Fruit fly (Drosophila melanogaster) whole organism, pupa: ENCODE data around the gene Acp33A.

Experiments used
- CG12605 ChIP-seq: fragments of 200-800 bp; sonication (Bioruptor generic); IDR thresholded peaks from 2 replicates; pipeline ENCODE4 v1.3.6; 2022; ENCODE audit warnings: missing biosample characterization, missing genetic modification characterization
- CG13204 ChIP-seq: fragments of 200-800 bp; sonication (Bioruptor generic); optimal IDR thresholded peaks from 2 replicates; lab custom pipeline; 2018; ENCODE audit warnings: missing biosample characterization, mild to moderate bottlenecking, missing genetic modification characterization, moderate library complexity
- CG14655 ChIP-seq: fragments of 200-800 bp; sonication (Bioruptor generic); optimal IDR thresholded peaks from 3 replicates; lab custom pipeline; 2017; ENCODE audit warnings: mild to moderate bottlenecking, missing biosample characterization, missing genetic modification reagents, missing genetic modification characterization
- CG15710 ChIP-seq: fragments of 200-800 bp; sonication (Bioruptor generic); optimal IDR thresholded peaks from 2 replicates; lab custom pipeline; 2018; ENCODE audit warnings: missing biosample characterization, mild to moderate bottlenecking, missing genetic modification characterization, moderate library complexity
- CG32121 ChIP-seq: fragments of 200-800 bp; sonication (Bioruptor generic); IDR thresholded peaks from 2 replicates; pipeline ENCODE4 v1.3.6; 2022; ENCODE audit warnings: missing biosample characterization, missing genetic modification characterization
- CG34367 ChIP-seq: fragments of 200-800 bp; sonication (Bioruptor generic); optimal IDR thresholded peaks from 2 replicates; lab custom pipeline; 2018; ENCODE audit warnings: missing biosample characterization, mild to moderate bottlenecking, missing genetic modification characterization
- CG8159 ChIP-seq: fragments of 200-800 bp; sonication (Bioruptor generic); optimal IDR thresholded peaks from 3 replicates; lab custom pipeline; 2018; ENCODE audit warnings: missing biosample characterization, mild to moderate bottlenecking, missing genetic modification characterization, moderate library complexity
- D1 ChIP-seq: fragments of 200-800 bp; sonication (Bioruptor generic); optimal IDR thresholded peaks from 2 replicates; lab custom pipeline; 2018; ENCODE audit warnings: missing biosample characterization, mild to moderate bottlenecking, missing genetic modification characterization, moderate library complexity
- EcR ChIP-seq: fragments of 200-800 bp; sonication (Bioruptor generic); optimal IDR thresholded peaks from 3 replicates; lab custom pipeline; 2019; ENCODE audit warnings: missing biosample characterization, missing genetic modification characterization, mild to moderate bottlenecking, moderate library complexity, missing genetic modification reagents
- Pif1A ChIP-seq: fragments of 200-800 bp; sonication (Bioruptor generic); optimal IDR thresholded peaks from 3 replicates; lab custom pipeline; 2016; ENCODE audit warnings: missing biosample characterization, missing genetic modification characterization
- Snoo ChIP-seq: fragments of 200-800 bp; sonication (Bioruptor generic); optimal IDR thresholded peaks from 3 replicates; lab custom pipeline; 2017; ENCODE audit warnings: missing biosample characterization, mild to moderate bottlenecking, missing genetic modification characterization, inconsistent platforms
- fd96Ca ChIP-seq: fragments of 200-800 bp; sonication (Bioruptor generic); IDR thresholded peaks from 3 replicates; pipeline ENCODE4 v1.3.6; 2022; ENCODE audit warnings: missing biosample characterization, missing genetic modification characterization
- rn ChIP-seq: fragments of 200-800 bp; sonication (Bioruptor generic); IDR thresholded peaks from 2 replicates; pipeline ENCODE4 v1.3.6; 2022; ENCODE audit warnings: missing biosample characterization, missing genetic modification characterization

Acp33A gene

dm6 chr2L:11553825-11554224 lies 37.7 kb downstream of the Acp33A start:
- TF ChIP-seq CG12605 (no peak), CG32121 (GFP tag; lab: Robert Waterston, UW) (no peak), Pif1A (GFP tag; lab: Kevin White, UChicago) (no peak), EcR (GFP tag; lab: Kevin White, UChicago) (no peak), CG14655 (GFP tag; lab: Kevin White, UChicago) (no peak), fd96Ca (GFP tag; lab: Robert Waterston, UW) (no peak), CG13204 (GFP tag; lab: Kevin White, UChicago) (no peak), rn (GFP tag; lab: Robert Waterston, UW) (no peak), CG8159 (tag; lab: Kevin White, UChicago) (no peak), D1 (tag; lab: Kevin White, UChicago) (no peak), CG34367 (tag; lab: Kevin White, UChicago) (no peak), CG15710 (no peak), Snoo (tag; lab: Kevin White, UChicago) (no peak)
